Fruit fly (Drosophila melanogaster) whole organism, embryonic: ENCODE data around the gene sals.

Experiments
- CG10147 ChIP-seq: fragments of 200-800 bp; sonication (Bioruptor generic); optimal IDR thresholded peaks from 2 replicates; lab custom pipeline; 2019; ENCODE audit warnings: missing biosample characterization, mild to moderate bottlenecking, missing genetic modification characterization, moderate library complexity
- CG2120 ChIP-seq: fragments of 200-800 bp; sonication (Bioruptor generic); optimal IDR thresholded peaks from 3 replicates; lab custom pipeline; 2016; ENCODE audit warnings: missing biosample characterization, missing genetic modification characterization
- CG7987 ChIP-seq: fragments of 200-800 bp; sonication (Bioruptor generic); optimal IDR thresholded peaks from 2 replicates; lab custom pipeline; 2018; ENCODE audit warnings: missing biosample characterization, mild to moderate bottlenecking, missing genetic modification characterization, moderate library complexity
- Dip3 ChIP-seq: fragments of 200-800 bp; sonication (Bioruptor generic); optimal IDR thresholded peaks from 3 replicates; lab custom pipeline; 2016; ENCODE audit warnings: missing biosample characterization, missing genetic modification characterization
- pfk ChIP-seq: fragments of 200-800 bp; sonication (Bioruptor generic); optimal IDR thresholded peaks from 2 replicates; lab custom pipeline; 2018; ENCODE audit warnings: missing biosample characterization, mild to moderate bottlenecking, missing genetic modification characterization, moderate library complexity

DNA sequence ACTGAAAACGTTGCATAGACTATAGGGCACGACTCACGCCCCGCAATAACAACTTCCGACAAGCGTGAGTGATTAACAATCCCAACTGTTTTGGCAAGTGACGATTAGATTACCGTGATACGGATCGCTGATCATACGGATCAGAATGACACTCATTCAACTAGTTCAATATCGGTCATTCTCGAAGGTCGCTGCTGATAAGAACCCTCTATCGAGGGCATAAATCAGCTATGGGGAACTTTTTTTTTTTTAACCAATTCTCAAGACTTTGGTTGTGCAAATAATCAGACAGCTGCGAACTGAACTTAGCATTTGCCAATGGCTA is 7.2 kb upstream of the sals start:
- TF ChIP-seq Dip3 (GFP tag; lab: Kevin White, UChicago): no peak
- TF ChIP-seq pfk (GFP tag; lab: Kevin White, UChicago): no peak
- no peak for TF ChIP-seq CG7987 (GFP tag; lab: Kevin White, UChicago)
- no peak for TF ChIP-seq CG10147 (GFP tag; lab: Kevin White, UChicago)
- TF ChIP-seq CG2120 (GFP tag; lab: Kevin White, UChicago): no peak
